Fruit fly (Drosophila melanogaster) whole organism, embryonic: Measurements from ENCODE around the gene CG33510.

Experiments used
- Blimp-1 ChIP-seq: fragments of 200-800 bp; sonication (Bioruptor generic); optimal IDR thresholded peaks from 3 replicates; lab custom pipeline; 2018; ENCODE audit warnings: missing biosample characterization, missing genetic modification characterization, mild to moderate bottlenecking, moderate library complexity, missing genetic modification reagents
- CG11696 ChIP-seq: fragments of 200-800 bp; sonication (Bioruptor generic); IDR thresholded peaks from 2 replicates; pipeline ENCODE4 v1.3.6; 2022; ENCODE audit warnings: missing biosample characterization, missing genetic modification characterization
- CG12236 ChIP-seq: fragments of 200-800 bp; sonication (Bioruptor generic); optimal IDR thresholded peaks from 2 replicates; lab custom pipeline; 2016; ENCODE audit warnings: missing biosample characterization, missing genetic modification characterization
- CG13123 ChIP-seq: fragments of 200-800 bp; sonication (Bioruptor generic); optimal IDR thresholded peaks from 2 replicates; lab custom pipeline; 2016; ENCODE audit warnings: missing biosample characterization, missing genetic modification characterization
- CG15011 ChIP-seq: fragments of 200-800 bp; sonication (Bioruptor generic); optimal IDR thresholded peaks from 3 replicates; lab custom pipeline; 2018; ENCODE audit warnings: missing biosample characterization, mild to moderate bottlenecking, missing genetic modification characterization
- CG15479 ChIP-seq: fragments of 200-800 bp; sonication (Bioruptor generic); optimal IDR thresholded peaks from 3 replicates; lab custom pipeline; 2019; ENCODE audit warnings: missing biosample characterization, mild to moderate bottlenecking, missing genetic modification characterization, moderate library complexity
- CG16863 ChIP-seq: fragments of 200-800 bp; sonication (Bioruptor generic); optimal IDR thresholded peaks from 3 replicates; lab custom pipeline; 2016; ENCODE audit warnings: missing biosample characterization, missing genetic modification characterization
- CG17361 ChIP-seq: fragments of 200-800 bp; sonication (Bioruptor generic); IDR thresholded peaks from 3 replicates; pipeline ENCODE4 v1.3.6; 2022; ENCODE audit warnings: missing biosample characterization, missing genetic modification characterization
- CG31388 ChIP-seq: fragments of 200-800 bp; sonication (Bioruptor generic); optimal IDR thresholded peaks from 2 replicates; lab custom pipeline; 2016; ENCODE audit warnings: missing biosample characterization, missing genetic modification characterization
- CG32767 ChIP-seq: fragments of 200-800 bp; sonication (Bioruptor generic); IDR thresholded peaks from 2 replicates; pipeline ENCODE4 v1.3.6; 2022; ENCODE audit warnings: missing biosample characterization, missing genetic modification characterization
- CG33557 ChIP-seq: fragments of 200-800 bp; sonication (Bioruptor generic); optimal IDR thresholded peaks from 2 replicates; lab custom pipeline; 2019; ENCODE audit warnings: missing biosample characterization, mild to moderate bottlenecking, missing genetic modification characterization, moderate library complexity
- CG4820 ChIP-seq: fragments of 200-800 bp; sonication (Bioruptor generic); optimal IDR thresholded peaks from 3 replicates; lab custom pipeline; 2016; ENCODE audit warnings: missing biosample characterization, missing genetic modification characterization
- CG6272 ChIP-seq: fragments of 200-800 bp; sonication (Bioruptor generic); IDR thresholded peaks from 2 replicates; pipeline ENCODE4 v1.3.6; 2022; ENCODE audit warnings: missing biosample characterization, missing genetic modification characterization
- CG7987 ChIP-seq: fragments of 200-800 bp; sonication (Bioruptor generic); optimal IDR thresholded peaks from 2 replicates; lab custom pipeline; 2018; ENCODE audit warnings: missing biosample characterization, mild to moderate bottlenecking, missing genetic modification characterization, moderate library complexity
- CG9215 ChIP-seq: fragments of 200-800 bp; sonication (Bioruptor generic); IDR thresholded peaks from 2 replicates; pipeline ENCODE4 v1.3.6; 2022; ENCODE audit warnings: missing biosample characterization, missing genetic modification characterization
- CG9727 ChIP-seq: fragments of 200-800 bp; sonication (Bioruptor generic); optimal IDR thresholded peaks from 3 replicates; lab custom pipeline; 2017; ENCODE audit warnings: missing biosample characterization, mild to moderate bottlenecking, missing genetic modification characterization
- Dfd ChIP-seq, 2 experiments: fragments of >200 bp; optimal IDR thresholded peaks; 2 replicates each; lab custom pipeline; 2017; ENCODE audit warnings: missing biosample characterization in 2 of 2, missing genetic modification characterization in 2 of 2
- Hr78 ChIP-seq, 2 experiments: fragments of 200-800 bp in 1 of 2; fragments of >200 bp in 1 of 2; sonication (Bioruptor generic) in 1 of 2; optimal IDR thresholded peaks; 2 replicates each; lab custom pipeline; 2017 to 2019; ENCODE audit warnings: missing biosample characterization in 2 of 2, missing genetic modification characterization in 2 of 2, mild to moderate bottlenecking in 1 of 2, moderate library complexity in 1 of 2
- NC2α ChIP-seq: fragments of 200-800 bp; sonication (Bioruptor generic); optimal IDR thresholded peaks from 2 replicates; lab custom pipeline; 2016; ENCODE audit warnings: missing biosample characterization, missing genetic modification characterization
- Nf-YC ChIP-seq: fragments of 200-800 bp; optimal IDR thresholded peaks from 3 replicates; lab custom pipeline; 2019; ENCODE audit warnings: missing biosample characterization, mild to moderate bottlenecking, missing genetic modification characterization, moderate library complexity
- Spps ChIP-seq: fragments of 200-800 bp; sonication (Bioruptor generic); optimal IDR thresholded peaks from 2 replicates; lab custom pipeline; 2018; ENCODE audit warnings: missing biosample characterization, mild to moderate bottlenecking, missing genetic modification characterization
- Trl ChIP-seq, 3 experiments: fragments of >200 bp in 2 of 3; fragments of 200-800 bp in 1 of 3; sonication (Bioruptor generic) in 1 of 3; optimal IDR thresholded peaks; 2 replicates in 1 of 3; 3 replicates in 2 of 3; lab custom pipeline; 2016 to 2017; ENCODE audit warnings: missing biosample characterization in 1 of 3, missing genetic modification characterization in 1 of 3
- Xbp1 ChIP-seq: fragments of 200-800 bp; sonication (Bioruptor generic); optimal IDR thresholded peaks from 3 replicates; lab custom pipeline; 2016; ENCODE audit warnings: missing biosample characterization, mild to moderate bottlenecking, missing genetic modification characterization
- ac ChIP-seq: fragments of 200-800 bp; sonication (Bioruptor generic); optimal IDR thresholded peaks from 3 replicates; lab custom pipeline; 2017; ENCODE audit warnings: missing biosample characterization, mild to moderate bottlenecking, missing genetic modification characterization
- ap ChIP-seq: fragments of 200-800 bp; sonication (Bioruptor generic); IDR thresholded peaks from 2 replicates; pipeline ENCODE4 v1.3.6; 2022; ENCODE audit warnings: missing biosample characterization, missing genetic modification characterization
- bcd ChIP-seq: fragments of 200-800 bp; sonication (Bioruptor generic); optimal IDR thresholded peaks from 2 replicates; lab custom pipeline; 2017; ENCODE audit warnings: missing biosample characterization, mild to moderate bottlenecking, missing genetic modification characterization
- cad ChIP-seq: fragments of >200 bp; optimal IDR thresholded peaks from 2 replicates; lab custom pipeline; 2017; ENCODE audit warnings: missing biosample characterization, missing genetic modification characterization
- ci ChIP-seq: fragments of 200-800 bp; sonication (Bioruptor generic); IDR thresholded peaks from 3 replicates; pipeline ENCODE4 v1.3.6; 2022; ENCODE audit warnings: missing biosample characterization, missing genetic modification characterization
- crol ChIP-seq: fragments of 200-800 bp; sonication (Bioruptor generic); IDR thresholded peaks from 2 replicates; pipeline ENCODE4 v1.3.6; 2022; ENCODE audit warnings: missing biosample characterization, missing genetic modification characterization
- exex ChIP-seq: fragments of 200-800 bp; sonication (Bioruptor generic); optimal IDR thresholded peaks from 4 replicates; lab custom pipeline; 2018; ENCODE audit warnings: missing biosample characterization, mild to moderate bottlenecking, missing genetic modification characterization, moderate library complexity
- gem ChIP-seq: fragments of 200-800 bp; sonication (Bioruptor generic); optimal IDR thresholded peaks from 2 replicates; lab custom pipeline; 2019; ENCODE audit warnings: missing biosample characterization, mild to moderate bottlenecking, missing genetic modification characterization, moderate library complexity
- grn ChIP-seq: fragments of 200-800 bp; sonication (Bioruptor generic); optimal IDR thresholded peaks from 3 replicates; lab custom pipeline; 2017; ENCODE audit warnings: missing biosample characterization, missing genetic modification characterization
- h ChIP-seq: fragments of >200 bp; optimal IDR thresholded peaks from 2 replicates; lab custom pipeline; 2017
- hbn ChIP-seq: fragments of 200-800 bp; sonication (Bioruptor generic); IDR thresholded peaks from 2 replicates; pipeline ENCODE4 v1.3.6; 2022; ENCODE audit warnings: missing biosample characterization, missing genetic modification characterization; ENCODE audit not compliant: partially characterized antibody
- ind ChIP-seq: fragments of 200-800 bp; sonication (Bioruptor generic); optimal IDR thresholded peaks from 3 replicates; lab custom pipeline; 2016; ENCODE audit warnings: missing biosample characterization, missing genetic modification characterization
- kni ChIP-seq: fragments of 200-800 bp; sonication (Bioruptor generic); optimal IDR thresholded peaks from 3 replicates; lab custom pipeline; 2017; ENCODE audit warnings: mild to moderate bottlenecking, missing biosample characterization, missing genetic modification reagents, missing genetic modification characterization
- mirr ChIP-seq: fragments of 200-800 bp; sonication (Bioruptor generic); optimal IDR thresholded peaks from 3 replicates; lab custom pipeline; 2018; ENCODE audit warnings: missing biosample characterization, mild to moderate bottlenecking, missing genetic modification characterization
- otp ChIP-seq: fragments of 200-800 bp; sonication (Bioruptor generic); IDR thresholded peaks from 3 replicates; pipeline ENCODE4, ENCODE4 v1.3.6; 2022; ENCODE audit warnings: missing biosample characterization, missing genetic modification characterization
- pros ChIP-seq: fragments of 200-800 bp; sonication (Bioruptor generic); optimal IDR thresholded peaks from 3 replicates; lab custom pipeline; 2019; ENCODE audit warnings: missing biosample characterization, mild to moderate bottlenecking, missing genetic modification characterization, moderate library complexity
- psq ChIP-seq: fragments of 200-800 bp; sonication (Bioruptor generic); optimal IDR thresholded peaks from 2 replicates; lab custom pipeline; 2017; ENCODE audit warnings: missing biosample characterization, missing genetic modification characterization
- tll ChIP-seq, 2 experiments: fragments of 200-800 bp in 1 of 2; fragments of >200 bp in 1 of 2; sonication (Bioruptor generic) in 1 of 2; optimal IDR thresholded peaks; 2 replicates each; lab custom pipeline; 2017 to 2019; ENCODE audit warnings: missing biosample characterization in 2 of 2, missing genetic modification characterization in 2 of 2, mild to moderate bottlenecking in 1 of 2, moderate library complexity in 1 of 2
- trem ChIP-seq: fragments of 200-800 bp; optimal IDR thresholded peaks from 3 replicates; lab custom pipeline; 2019; ENCODE audit warnings: missing biosample characterization, mild to moderate bottlenecking, missing genetic modification characterization, moderate library complexity
- twi ChIP-seq: fragments of 200-800 bp; optimal IDR thresholded peaks from 2 replicates; lab custom pipeline; 2019; ENCODE audit warnings: missing biosample characterization, mild to moderate bottlenecking, missing genetic modification characterization, moderate library complexity
- vvl ChIP-seq: fragments of 200-800 bp; sonication (Bioruptor generic); IDR thresholded peaks from 2 replicates; pipeline ENCODE4 v1.3.6; 2022; ENCODE audit warnings: missing biosample characterization, missing genetic modification characterization
- zen ChIP-seq: fragments of 200-800 bp; sonication (Bioruptor generic); optimal IDR thresholded peaks from 3 replicates; lab custom pipeline; 2018; ENCODE audit warnings: missing biosample characterization, mild to moderate bottlenecking, missing genetic modification characterization, moderate library complexity

The CG33510 gene

dm6 chr2L:21051873-21052736 is 32.0 kb downstream of the CG33510 start, which contains the start of gene CG42238 (continued):
- TF ChIP-seq CG4820 (GFP tag; lab: Kevin White, UChicago) (no peak), CG15011 (GFP tag; lab: Kevin White, UChicago) (no peak), Spps (tag; lab: Kevin White, UChicago) (no peak), CG33557 (GFP tag; lab: Kevin White, UChicago) (no peak), NC2α (no peak), ind (no peak), ap (GFP tag; lab: Robert Waterston, UW) (no peak), CG32767 (GFP tag; lab: Robert Waterston, UW) (no peak), hbn (GFP tag; lab: Robert Waterston, UW) (0 out of 2 replicates have a peak, but pooled peaks have one; percentile 31), bcd (no peak), CG16863 (GFP tag; lab: Kevin White, UChicago) (no peak), h (no peak), Blimp-1 (no peak), CG9215 (GFP tag; lab: Robert Waterston, UW) (no peak), CG17361 (GFP tag; lab: Robert Waterston, UW) (peak; percentile 54; the same call in 2 of the 3 replicates), mirr (GFP tag; lab: Kevin White, UChicago) (peak; percentile 5), Dfd (GFP tag; optimal IDR thresholded peaks at IDR 0.05; lab: Kevin White, UChicago) (no peak)

dm6 chr2L:21040719-21041118 is 43.4 kb downstream of the CG33510 start:
- peak in 1 of 2 experiments; percentile 96 for TF ChIP-seq tll (GFP tag; optimal IDR thresholded peaks at IDR 0.05; lab: Kevin White, UChicago)
- TF ChIP-seq gem: no peak
- no peak for TF ChIP-seq CG12236 (GFP tag; lab: Kevin White, UChicago)
- TF ChIP-seq kni (GFP tag; lab: Kevin White, UChicago): peak; percentile 73
- TF ChIP-seq CG9215 (GFP tag; lab: Robert Waterston, UW): no peak
- no peak for TF ChIP-seq CG6272
- TF ChIP-seq cad (GFP tag; lab: Kevin White, UChicago): peak; percentile 84
- TF ChIP-seq zen (tag; lab: Kevin White, UChicago): peak; percentile 18
- TF ChIP-seq vvl (GFP tag; lab: Robert Waterston, UW): 0 out of 2 replicates have a peak, but pooled peaks have one; percentile 17
- TF ChIP-seq, all 482 proteins: peak for 5

- peak; percentile 2 for TF ChIP-seq psq (GFP tag; lab: Kevin White, UChicago)
- TF ChIP-seq ac (GFP tag; lab: Kevin White, UChicago): peak; percentile 33
- peak; percentile 28 for TF ChIP-seq grn (GFP tag; lab: Kevin White, UChicago)
- TF ChIP-seq twi (tag; lab: Kevin White, UChicago): peak; percentile 15
- TF ChIP-seq otp (GFP tag; lab: Robert Waterston, UW): 0 out of 3 replicates have a peak, but pooled peaks have one; percentile 23
- peak; percentile 83 for TF ChIP-seq crol (GFP tag; lab: Robert Waterston, UW)
- TF ChIP-seq Nf-YC (tag; lab: Kevin White, UChicago): no peak
- peak; percentile 4 for TF ChIP-seq CG9727 (GFP tag; lab: Kevin White, UChicago)
- peak in 1 of 2 experiments; percentile 93 for TF ChIP-seq Hr78 (GFP tag; optimal IDR thresholded peaks at IDR 0.05; lab: Kevin White, UChicago)
- 0 out of 3 replicates have a peak, but pooled peaks have one; percentile 6 for TF ChIP-seq ci (GFP tag; lab: Robert Waterston, UW)
- TF ChIP-seq CG7987 (GFP tag; lab: Kevin White, UChicago): no peak
- TF ChIP-seq CG31388 (GFP tag; lab: Kevin White, UChicago): no peak
- 0 out of 2 replicates have a peak, but pooled peaks have one; percentile 33 for TF ChIP-seq CG11696 (GFP tag; lab: Robert Waterston, UW)
- peak; percentile 1 for TF ChIP-seq trem (tag; lab: Kevin White, UChicago)
- no peak for TF ChIP-seq Trl (optimal IDR thresholded peaks at IDR 0.05; lab: Kevin White, UChicago)
- no peak for TF ChIP-seq Trl (GFP tag; optimal IDR thresholded peaks at IDR 0.05; lab: Kevin White, UChicago)
- no peak for TF ChIP-seq CG13123 (GFP tag; lab: Kevin White, UChicago)
- TF ChIP-seq exex: peak; percentile 8
- peak; percentile 72 for TF ChIP-seq CG15479 (GFP tag; lab: Kevin White, UChicago)
- peak; percentile 94 for TF ChIP-seq pros (GFP tag; lab: Kevin White, UChicago)
- TF ChIP-seq Xbp1: no peak
Measured at dm6 chr2L:21039569-21040159, 44.5 kb downstream of the CG33510 start.
